Fruit fly (Drosophila melanogaster) whole organism, embryonic: ENCODE measurements around the gene ninaG.

Experiments
- Atf6 ChIP-seq: fragments of 200-800 bp; sonication (Bioruptor generic); IDR thresholded peaks from 2 replicates; pipeline ENCODE4 v1.3.6; 2022; ENCODE audit warnings: missing biosample characterization, missing genetic modification characterization
- B-H2 ChIP-seq: fragments of 200-800 bp; sonication (Bioruptor generic); optimal IDR thresholded peaks from 2 replicates; lab custom pipeline; 2018; ENCODE audit warnings: missing biosample characterization, mild to moderate bottlenecking, missing genetic modification characterization
- CG10462 ChIP-seq: fragments of 200-800 bp; sonication (Bioruptor generic); optimal IDR thresholded peaks from 2 replicates; lab custom pipeline; 2016; ENCODE audit warnings: missing biosample characterization, missing genetic modification characterization
- CG10979 ChIP-seq: fragments of 200-800 bp; sonication (Bioruptor generic); optimal IDR thresholded peaks from 2 replicates; lab custom pipeline; 2018; ENCODE audit warnings: missing biosample characterization, mild to moderate bottlenecking, missing genetic modification characterization, moderate library complexity
- CG12769 ChIP-seq: fragments of 200-800 bp; sonication (Bioruptor generic); optimal IDR thresholded peaks from 2 replicates; lab custom pipeline; 2019; ENCODE audit warnings: missing biosample characterization, mild to moderate bottlenecking, missing genetic modification characterization, moderate library complexity
- CG13123 ChIP-seq: fragments of 200-800 bp; sonication (Bioruptor generic); optimal IDR thresholded peaks from 2 replicates; lab custom pipeline; 2016; ENCODE audit warnings: missing biosample characterization, missing genetic modification characterization
- CG15514 ChIP-seq: fragments of 200-800 bp; sonication (Bioruptor generic); optimal IDR thresholded peaks from 3 replicates; lab custom pipeline; 2017; ENCODE audit warnings: missing biosample characterization, missing genetic modification characterization, mild to moderate bottlenecking, moderate library complexity, missing genetic modification reagents
- CG1647 ChIP-seq: fragments of 200-800 bp; sonication (Bioruptor generic); optimal IDR thresholded peaks from 3 replicates; lab custom pipeline; 2016; ENCODE audit warnings: missing biosample characterization, missing genetic modification characterization
- CG16779 ChIP-seq: fragments of 200-800 bp; sonication (Bioruptor generic); IDR thresholded peaks from 2 replicates; pipeline ENCODE4 v1.3.6; 2022; ENCODE audit warnings: missing biosample characterization, missing genetic modification characterization
- CG16863 ChIP-seq: fragments of 200-800 bp; sonication (Bioruptor generic); optimal IDR thresholded peaks from 3 replicates; lab custom pipeline; 2016; ENCODE audit warnings: missing biosample characterization, missing genetic modification characterization
- CG17186 ChIP-seq: fragments of 200-800 bp; sonication (Bioruptor generic); optimal IDR thresholded peaks from 3 replicates; lab custom pipeline; 2017; ENCODE audit warnings: missing biosample characterization, missing genetic modification reagents, missing genetic modification characterization
- CG17359 ChIP-seq: fragments of 200-800 bp; sonication (Bioruptor generic); optimal IDR thresholded peaks from 3 replicates; lab custom pipeline; 2018; ENCODE audit warnings: missing biosample characterization, mild to moderate bottlenecking, missing genetic modification characterization, moderate library complexity
- CG31224 ChIP-seq: fragments of 200-800 bp; sonication (Bioruptor generic); IDR thresholded peaks from 2 replicates; pipeline ENCODE4 v1.3.6; 2022; ENCODE audit warnings: missing biosample characterization, missing genetic modification characterization
- CG33557 ChIP-seq: fragments of 200-800 bp; sonication (Bioruptor generic); optimal IDR thresholded peaks from 2 replicates; lab custom pipeline; 2019; ENCODE audit warnings: missing biosample characterization, mild to moderate bottlenecking, missing genetic modification characterization, moderate library complexity
- CG6272 ChIP-seq: fragments of 200-800 bp; sonication (Bioruptor generic); IDR thresholded peaks from 2 replicates; pipeline ENCODE4 v1.3.6; 2022; ENCODE audit warnings: missing biosample characterization, missing genetic modification characterization
- CG6791 ChIP-seq: fragments of 200-800 bp; sonication (Bioruptor generic); IDR thresholded peaks from 3 replicates; pipeline ENCODE4 v1.3.6; 2022; ENCODE audit warnings: missing biosample characterization, missing genetic modification characterization; ENCODE audit not compliant: partially characterized antibody
- CG7556 ChIP-seq: fragments of 200-800 bp; sonication (Bioruptor generic); optimal IDR thresholded peaks from 2 replicates; lab custom pipeline; 2017; ENCODE audit warnings: missing biosample characterization, mild to moderate bottlenecking, missing genetic modification characterization
- CG7987 ChIP-seq: fragments of 200-800 bp; sonication (Bioruptor generic); optimal IDR thresholded peaks from 2 replicates; lab custom pipeline; 2018; ENCODE audit warnings: missing biosample characterization, mild to moderate bottlenecking, missing genetic modification characterization, moderate library complexity
- CHES-1-like ChIP-seq: fragments of 200-800 bp; sonication (Bioruptor generic); optimal IDR thresholded peaks from 2 replicates; lab custom pipeline; 2016; ENCODE audit warnings: missing biosample characterization, missing genetic modification characterization
- Deaf1 ChIP-seq: fragments of 200-800 bp; optimal IDR thresholded peaks from 3 replicates; lab custom pipeline; 2019; ENCODE audit warnings: missing biosample characterization, mild to moderate bottlenecking, missing genetic modification characterization, moderate library complexity
- Dek ChIP-seq: fragments of 200-800 bp; sonication (Bioruptor generic); optimal IDR thresholded peaks from 3 replicates; lab custom pipeline; 2019; ENCODE audit warnings: missing biosample characterization, mild to moderate bottlenecking, missing genetic modification characterization, moderate library complexity
- Gsc ChIP-seq: fragments of 200-800 bp; sonication (Bioruptor generic); IDR thresholded peaks from 2 replicates; pipeline ENCODE4 v1.3.6; 2022; ENCODE audit warnings: missing biosample characterization, missing genetic modification characterization
- HLH3B ChIP-seq: fragments of 200-800 bp; sonication (Bioruptor generic); IDR thresholded peaks from 2 replicates; pipeline ENCODE4 v1.3.6; 2022; ENCODE audit warnings: missing biosample characterization, missing genetic modification characterization
- Hr78 ChIP-seq, 2 experiments: fragments of 200-800 bp in 1 of 2; fragments of >200 bp in 1 of 2; sonication (Bioruptor generic) in 1 of 2; optimal IDR thresholded peaks; 2 replicates each; lab custom pipeline; 2017 to 2019; ENCODE audit warnings: missing biosample characterization in 2 of 2, missing genetic modification characterization in 2 of 2, mild to moderate bottlenecking in 1 of 2, moderate library complexity in 1 of 2
- Scr ChIP-seq: fragments of 200-800 bp; sonication (Bioruptor generic); IDR thresholded peaks from 2 replicates; pipeline ENCODE4 v1.3.6; 2022; ENCODE audit warnings: missing biosample characterization, missing genetic modification characterization; ENCODE audit not compliant: partially characterized antibody
- Sox102F ChIP-seq: fragments of 200-800 bp; sonication (Bioruptor generic); optimal IDR thresholded peaks from 2 replicates; lab custom pipeline; 2018; ENCODE audit warnings: missing biosample characterization, mild to moderate bottlenecking, missing genetic modification characterization, moderate library complexity
- Sry-δ ChIP-seq: fragments of 200-800 bp; sonication (Bioruptor generic); optimal IDR thresholded peaks from 2 replicates; lab custom pipeline; 2016; ENCODE audit warnings: missing biosample characterization, missing genetic modification characterization
- Xrp1 ChIP-seq: fragments of 200-800 bp; sonication (Bioruptor generic); IDR thresholded peaks from 2 replicates; pipeline ENCODE4 v1.3.6; 2022; ENCODE audit warnings: missing biosample characterization, missing genetic modification characterization
- corto ChIP-seq: fragments of 200-800 bp; sonication (Bioruptor generic); optimal IDR thresholded peaks from 2 replicates; lab custom pipeline; 2016; ENCODE audit warnings: missing biosample characterization, mild to moderate bottlenecking, missing genetic modification characterization, moderate library complexity
- dimm ChIP-seq: fragments of 200-800 bp; sonication (Bioruptor generic); IDR thresholded peaks from 2 replicates; pipeline ENCODE4 v1.3.6; 2022; ENCODE audit warnings: missing biosample characterization, missing genetic modification characterization
- gce ChIP-seq: fragments of 200-800 bp; sonication (Bioruptor generic); IDR thresholded peaks from 3 replicates; pipeline ENCODE4 v1.3.6; 2022; ENCODE audit warnings: missing biosample characterization, missing genetic modification characterization
- grn ChIP-seq: fragments of 200-800 bp; sonication (Bioruptor generic); optimal IDR thresholded peaks from 3 replicates; lab custom pipeline; 2017; ENCODE audit warnings: missing biosample characterization, missing genetic modification characterization
- inv ChIP-seq: fragments of 200-800 bp; sonication (Bioruptor generic); IDR thresholded peaks from 2 replicates; pipeline ENCODE4 v1.3.6; 2022; ENCODE audit warnings: missing biosample characterization, missing genetic modification characterization; ENCODE audit not compliant: partially characterized antibody
- lab ChIP-seq: fragments of 200-800 bp; sonication (Bioruptor generic); optimal IDR thresholded peaks from 3 replicates; lab custom pipeline; 2017; ENCODE audit warnings: missing biosample characterization, missing genetic modification characterization, mild to moderate bottlenecking, moderate library complexity, missing genetic modification reagents
- lilli ChIP-seq: fragments of 200-800 bp; sonication (Bioruptor generic); optimal IDR thresholded peaks from 3 replicates; lab custom pipeline; 2016; ENCODE audit warnings: missing biosample characterization, missing genetic modification characterization
- lov ChIP-seq, 2 experiments: fragments of 200-800 bp in 1 of 2; fragments of >200 bp in 1 of 2; sonication (Bioruptor generic) in 1 of 2; IDR thresholded peaks in 1 of 2; optimal IDR thresholded peaks in 1 of 2; 2 replicates in 1 of 2; 3 replicates in 1 of 2; pipeline versions ENCODE4 v1.3.6 to Lab custom; 2017 to 2022; ENCODE audit warnings: missing biosample characterization in 1 of 2, missing genetic modification characterization in 1 of 2
- mam ChIP-seq: fragments of 200-800 bp; sonication (Bioruptor generic); optimal IDR thresholded peaks from 3 replicates; lab custom pipeline; 2016; ENCODE audit warnings: missing biosample characterization, missing genetic modification characterization
- nau ChIP-seq: fragments of 200-800 bp; sonication (Bioruptor generic); optimal IDR thresholded peaks from 3 replicates; lab custom pipeline; 2017; ENCODE audit warnings: missing biosample characterization, mild to moderate bottlenecking, missing genetic modification characterization, missing genetic modification reagents
- nmo ChIP-seq: fragments of 200-800 bp; sonication (Bioruptor generic); optimal IDR thresholded peaks from 2 replicates; lab custom pipeline; 2018; ENCODE audit warnings: missing biosample characterization, mild to moderate bottlenecking, missing genetic modification characterization, moderate library complexity
- psq ChIP-seq: fragments of 200-800 bp; sonication (Bioruptor generic); optimal IDR thresholded peaks from 2 replicates; lab custom pipeline; 2017; ENCODE audit warnings: missing biosample characterization, missing genetic modification characterization
- sc ChIP-seq, 3 experiments: fragments of >200 bp in 2 of 3; fragments of 200-800 bp in 1 of 3; sonication (Bioruptor generic) in 1 of 3; optimal IDR thresholded peaks; 2 replicates in 2 of 3; 3 replicates in 1 of 3; lab custom pipeline; 2017; ENCODE audit warnings: mild to moderate bottlenecking in 1 of 3, missing biosample characterization in 1 of 3, missing genetic modification characterization in 1 of 3, missing genetic modification reagents in 1 of 3
- sd ChIP-seq: fragments of 200-800 bp; sonication (Bioruptor generic); optimal IDR thresholded peaks from 3 replicates; lab custom pipeline; 2018; ENCODE audit warnings: missing biosample characterization, mild to moderate bottlenecking, missing genetic modification characterization, moderate library complexity
- shn ChIP-seq: fragments of 200-800 bp; sonication (Bioruptor generic); optimal IDR thresholded peaks from 3 replicates; lab custom pipeline; 2016; ENCODE audit warnings: missing biosample characterization, missing genetic modification characterization
- sr ChIP-seq: fragments of 200-800 bp; sonication (Bioruptor generic); IDR thresholded peaks from 3 replicates; pipeline ENCODE4 v1.3.6; 2022; ENCODE audit warnings: missing biosample characterization, missing genetic modification characterization
- stc ChIP-seq: fragments of 200-800 bp; sonication (Bioruptor generic); IDR thresholded peaks from 2 replicates; pipeline ENCODE4 v1.3.6; 2022; ENCODE audit warnings: missing biosample characterization, missing genetic modification characterization
- tup ChIP-seq: fragments of 200-800 bp; sonication (Bioruptor generic); optimal IDR thresholded peaks from 2 replicates; lab custom pipeline; 2016; ENCODE audit warnings: missing biosample characterization, mild to moderate bottlenecking, missing genetic modification characterization, moderate library complexity
- tx ChIP-seq: fragments of 200-800 bp; sonication (Bioruptor generic); optimal IDR thresholded peaks from 2 replicates; lab custom pipeline; 2016; ENCODE audit warnings: missing biosample characterization, missing genetic modification characterization
- unpg ChIP-seq: fragments of 200-800 bp; sonication (Bioruptor generic); optimal IDR thresholded peaks from 3 replicates; lab custom pipeline; 2018; ENCODE audit warnings: missing biosample characterization, mild to moderate bottlenecking, missing genetic modification characterization, moderate library complexity

ninaG gene

dm6 chr3R:11409667-11410137 lies 11.8 kb downstream of the ninaG start, which contains the start of the genes mgr and Irbp (continued):
- TF ChIP-seq lab (GFP tag; lab: Kevin White, UChicago): peak; percentile 96
- peak; percentile 86 for TF ChIP-seq lilli (GFP tag; lab: Kevin White, UChicago)
- TF ChIP-seq Gsc (GFP tag; lab: Robert Waterston, UW): peak; percentile 53
- TF ChIP-seq CG6791 (GFP tag; lab: Robert Waterston, UW): no peak; the same call in 2 of the 3 replicates
- no peak for TF ChIP-seq CG7987 (GFP tag; lab: Kevin White, UChicago)
- TF ChIP-seq CG15514 (GFP tag; lab: Kevin White, UChicago): peak; percentile 86
- TF ChIP-seq inv: peak; percentile 75
- TF ChIP-seq nmo: peak; percentile 95
- no peak for TF ChIP-seq grn (GFP tag; lab: Kevin White, UChicago)
- peak; percentile 92 for TF ChIP-seq CG7556 (GFP tag; lab: Kevin White, UChicago)
- peak; percentile 65 for TF ChIP-seq CG10462 (GFP tag; lab: Kevin White, UChicago)
- TF ChIP-seq sr: peak; percentile 13; the same call in 1 of the 3 replicates
- no peak for TF ChIP-seq corto (GFP tag; lab: Kevin White, UChicago)
- peak; percentile 91 for TF ChIP-seq CG33557 (GFP tag; lab: Kevin White, UChicago)
- no peak for TF ChIP-seq Hr78 (GFP tag; optimal IDR thresholded peaks at IDR 0.05; lab: Kevin White, UChicago)
- no peak for TF ChIP-seq nau (GFP tag; lab: Kevin White, UChicago)
- peak; percentile 95 for TF ChIP-seq CG6272 (GFP tag; lab: Robert Waterston, UW)
- TF ChIP-seq Sox102F (GFP tag; lab: Kevin White, UChicago): peak; percentile 94
- TF ChIP-seq mam: peak; percentile 45
- peak; percentile 4 for TF ChIP-seq tx (GFP tag; lab: Kevin White, UChicago)
- TF ChIP-seq CG17186: peak; percentile 40
- peak; percentile 90 for TF ChIP-seq Dek (tag; lab: Kevin White, UChicago)
- TF ChIP-seq Sry-δ (GFP tag; lab: Kevin White, UChicago): peak; percentile 76
- TF ChIP-seq CG17359 (tag; lab: Kevin White, UChicago): no peak
- no peak for TF ChIP-seq sc (optimal IDR thresholded peaks at IDR 0.05; lab: Kevin White, UChicago)
- TF ChIP-seq sc (GFP tag; optimal IDR thresholded peaks at IDR 0.05; lab: Kevin White, UChicago): peak; percentile 84
- peak; percentile 91 for TF ChIP-seq stc (GFP tag; lab: Robert Waterston, UW)
- TF ChIP-seq B-H2: peak; percentile 86
- TF ChIP-seq Scr (GFP tag; lab: Robert Waterston, UW): peak; percentile 90
- peak; percentile 88 for TF ChIP-seq gce (GFP tag; lab: Robert Waterston, UW)
- peak; percentile 70 for TF ChIP-seq tup (GFP tag; lab: Kevin White, UChicago)
- no peak for TF ChIP-seq CG12769
- peak; percentile 97 for TF ChIP-seq Xrp1 (GFP tag; lab: Robert Waterston, UW)
- TF ChIP-seq lov (optimal IDR thresholded peaks at IDR 0.05; lab: Kevin White, UChicago): no peak
- TF ChIP-seq lov (GFP tag; IDR thresholded peaks at IDR 0.05; lab: Robert Waterston, UW): peak; percentile 64; the same call in 1 of the 3 replicates
- TF ChIP-seq CG31224 (GFP tag; lab: Robert Waterston, UW): peak; percentile 85
- peak; percentile 72; the same call in 1 of the 2 replicates for TF ChIP-seq CG16779 (GFP tag; lab: Robert Waterston, UW)
- TF ChIP-seq sd (tag; lab: Kevin White, UChicago): no peak
- peak; percentile 25 for TF ChIP-seq CG16863 (GFP tag; lab: Kevin White, UChicago)
- peak; percentile 95 for TF ChIP-seq HLH3B (GFP tag; lab: Robert Waterston, UW)
- TF ChIP-seq dimm (GFP tag; lab: Robert Waterston, UW): peak; percentile 84
- peak; percentile 80 for TF ChIP-seq psq (GFP tag; lab: Kevin White, UChicago)
- peak; percentile 46 for TF ChIP-seq CHES-1-like
- TF ChIP-seq Deaf1 (tag; lab: Kevin White, UChicago): no peak
- peak; percentile 90 for TF ChIP-seq CG13123
- peak; percentile 92 for TF ChIP-seq CG10979 (tag; lab: Kevin White, UChicago)
- no peak for TF ChIP-seq shn
- peak; percentile 42 for TF ChIP-seq CG1647 (GFP tag; lab: Kevin White, UChicago)
- peak; percentile 96 for TF ChIP-seq unpg (GFP tag; lab: Kevin White, UChicago)
- peak; percentile 91 for TF ChIP-seq Atf6 (GFP tag; lab: Robert Waterston, UW)
